Fruit fly (Drosophila melanogaster): ENCODE measurements around the gene Gr64e.

The Gr64e gene

DNA sequence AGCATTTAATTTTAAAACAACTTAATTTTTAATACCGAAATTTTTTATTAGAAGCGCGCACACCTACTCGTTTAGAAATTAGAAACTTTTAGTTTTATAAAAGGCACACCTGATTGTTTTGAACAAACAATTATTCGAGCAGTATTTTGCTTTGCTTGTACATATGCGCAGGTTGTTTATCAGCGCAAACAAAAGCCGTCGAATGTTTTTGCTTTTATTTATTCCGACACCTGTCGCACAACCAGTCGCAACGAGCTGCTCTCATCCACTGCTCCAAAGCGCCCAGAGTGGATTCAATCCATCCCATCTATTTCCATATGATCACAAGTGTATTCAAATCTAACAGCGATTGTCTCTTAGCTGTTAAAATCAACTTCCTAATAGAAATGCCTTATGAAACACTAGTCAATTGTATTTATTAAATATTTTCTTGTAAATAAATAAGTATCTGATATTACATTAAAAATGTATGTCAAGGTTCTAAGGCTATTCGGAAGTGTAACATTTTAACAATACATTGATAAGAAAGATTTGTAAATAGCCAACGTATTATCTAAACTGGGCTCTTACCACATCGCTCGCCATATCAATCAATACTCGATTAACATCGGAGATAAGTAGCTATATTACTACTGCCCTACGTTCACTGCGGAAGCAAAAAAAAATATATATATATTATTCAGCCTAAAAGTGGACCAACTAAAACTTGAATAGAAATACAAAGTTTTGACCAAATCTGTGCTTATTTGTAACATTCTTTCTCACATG lies 6.0 kb upstream of the Gr64e start, which contains the start of gene CG11594 (continued):
- TF ChIP-seq pan (optimal IDR thresholded peaks at IDR 0.05), result no peak
- peak in 1 of 2 experiments; percentile 34 for TF ChIP-seq pan (GFP tag; optimal IDR thresholded peaks at IDR 0.05 in 1 of 2, IDR thresholded peaks at IDR 0.05 in 1 of 2)
- TF ChIP-seq Hsf (GFP tag; optimal IDR thresholded peaks at IDR 0.05), result peak; percentile 2
- no peak for TF ChIP-seq CG1792 (GFP tag; optimal IDR thresholded peaks at IDR 0.05)
- TF ChIP-seq Eip74EF (GFP tag; optimal IDR thresholded peaks at IDR 0.05), result peak in 1 of 2 experiments; percentile 54
- no peak for TF ChIP-seq Vsx1 (GFP tag; optimal IDR thresholded peaks at IDR 0.05)
- peak; percentile 48 for TF ChIP-seq CG6813 (GFP tag; optimal IDR thresholded peaks at IDR 0.05)
- TF ChIP-seq CG16813 (GFP tag; IDR thresholded peaks at IDR 0.05; ENCODE audit: partially characterized antibody), result no peak
- peak; percentile 56 for TF ChIP-seq CG18599 (GFP tag; optimal IDR thresholded peaks at IDR 0.05)
- TF ChIP-seq gt (GFP tag; IDR thresholded peaks at IDR 0.05), result no peak
- TF ChIP-seq CG12659 (GFP tag; optimal IDR thresholded peaks at IDR 0.05), result peak; percentile 32
- TF ChIP-seq Dref (GFP tag; IDR thresholded peaks at IDR 0.05), result no peak
- peak; percentile 24 for TF ChIP-seq MTF-1 (GFP tag; optimal IDR thresholded peaks at IDR 0.05; ENCODE audit: borderline replicate concordance)
- TF ChIP-seq CG3163 (GFP tag; optimal IDR thresholded peaks at IDR 0.05), result peak; percentile 3
- TF ChIP-seq B-H2 (GFP tag; optimal IDR thresholded peaks at IDR 0.05), result peak; percentile 29
- peak; percentile 37 for TF ChIP-seq CG18619 (GFP tag; optimal IDR thresholded peaks at IDR 0.05)
- TF ChIP-seq Sox100B (GFP tag; optimal IDR thresholded peaks at IDR 0.05), result peak; percentile 12
- no peak for TF ChIP-seq zen2 (GFP tag; IDR thresholded peaks at IDR 0.05; ENCODE audit: partially characterized antibody)
- no peak for TF ChIP-seq CG3407 (GFP tag; optimal IDR thresholded peaks at IDR 0.05)
- peak; percentile 9; the same call in 1 of the 3 replicates for TF ChIP-seq ci (GFP tag; IDR thresholded peaks at IDR 0.05)
- no peak for TF ChIP-seq CG15601 (tag; optimal IDR thresholded peaks at IDR 0.05)
- no peak for TF ChIP-seq disco-r (GFP tag; optimal IDR thresholded peaks at IDR 0.05)
- TF ChIP-seq pum (GFP tag; optimal IDR thresholded peaks at IDR 0.05), result no peak
- no peak for TF ChIP-seq CG13894 (tag; optimal IDR thresholded peaks at IDR 0.05)
- TF ChIP-seq zfh1 (GFP tag; IDR thresholded peaks at IDR 0.05), result no peak
- no peak for TF ChIP-seq PHDP (tag; optimal IDR thresholded peaks at IDR 0.05)
- TF ChIP-seq stwl (tag; optimal IDR thresholded peaks at IDR 0.05), result no peak
- TF ChIP-seq CG3726 (GFP tag; IDR thresholded peaks at IDR 0.05), result no peak
- TF ChIP-seq CG15269 (tag; optimal IDR thresholded peaks at IDR 0.05), result peak; percentile 39
- TF ChIP-seq HLH4C (GFP tag; IDR thresholded peaks at IDR 0.05; ENCODE audit: partially characterized antibody), result no peak
- peak; percentile 56 for TF ChIP-seq HHEX (GFP tag; optimal IDR thresholded peaks at IDR 0.05)
- no peak for TF ChIP-seq CG13424 (tag; optimal IDR thresholded peaks at IDR 0.05)
- no peak for TF ChIP-seq Camta (GFP tag; optimal IDR thresholded peaks at IDR 0.05)
- TF ChIP-seq Rfx (GFP tag; IDR thresholded peaks at IDR 0.05), result peak; percentile 58
- TF ChIP-seq HmgZ (tag; optimal IDR thresholded peaks at IDR 0.05), result peak; percentile 21
- TF ChIP-seq sens-2 (GFP tag; IDR thresholded peaks at IDR 0.05), result no peak
- peak; percentile 50; the same call in 1 of the 2 replicates for TF ChIP-seq sob (GFP tag; IDR thresholded peaks at IDR 0.05)
- 0 out of 2 replicates have a peak, but pooled peaks have one; percentile 12 for TF ChIP-seq stc (GFP tag; IDR thresholded peaks at IDR 0.05)
- no peak for TF ChIP-seq Med (GFP tag)
- peak; percentile 48 for TF ChIP-seq CG9817 (tag; optimal IDR thresholded peaks at IDR 0.05)
- TF ChIP-seq Pdp1 (GFP tag; optimal IDR thresholded peaks at IDR 0.05), result peak in 1 of 2 experiments; percentile 27
- peak; percentile 12 for TF ChIP-seq CG7556 (GFP tag; optimal IDR thresholded peaks at IDR 0.05)
- TF ChIP-seq CG14014 (GFP tag; IDR thresholded peaks at IDR 0.05), result peak; percentile 67; the same call in 1 of the 2 replicates
- peak; percentile 25 for TF ChIP-seq eyg (GFP tag; optimal IDR thresholded peaks at IDR 0.05)
- peak; percentile 40; the same call in 1 of the 2 replicates for TF ChIP-seq Awh (GFP tag; IDR thresholded peaks at IDR 0.05)
- no peak for TF ChIP-seq CG7928 (GFP tag; optimal IDR thresholded peaks at IDR 0.05)
- TF ChIP-seq CG6854 (GFP tag; optimal IDR thresholded peaks at IDR 0.05), result peak; percentile 7
- peak; percentile 65 for TF ChIP-seq Atf6 (GFP tag; IDR thresholded peaks at IDR 0.05)

Measured in whole organism, embryonic.